Worm (Caenorhabditis elegans) whole organism, early embryonic: ENCODE measurements around the gene pks-1.

Experiments used
- B0310.2 ChIP-seq: sonication (generic microtip); optimal IDR thresholded peaks from 2 replicates; lab custom pipeline; 2016; ENCODE audit warnings: mild to moderate bottlenecking, missing genetic modification characterization, missing compliant biosample characterization
- F13C5.2 ChIP-seq: sonication (generic microtip); optimal IDR thresholded peaks from 2 replicates; lab custom pipeline; 2017; ENCODE audit warnings: mild to moderate bottlenecking, missing genetic modification characterization, inconsistent platforms, missing compliant biosample characterization
- aly-1 ChIP-seq: sonication (generic microtip); optimal IDR thresholded peaks from 2 replicates; lab custom pipeline; 2016; ENCODE audit warnings: missing genetic modification characterization, missing compliant biosample characterization
- ama-1 ChIP-seq: fragments of 150-350 bp; optimal IDR thresholded peaks from 2 replicates; lab custom pipeline; 2014
- ceh-13 ChIP-seq: fragments of 200-800 bp; sonication (Bioruptor generic); optimal IDR thresholded peaks from 2 replicates; lab custom pipeline; 2018; ENCODE audit warnings: mild to moderate bottlenecking, missing genetic modification characterization, missing compliant biosample characterization
- ceh-36 ChIP-seq: sonication (generic microtip); optimal IDR thresholded peaks from 2 replicates; lab custom pipeline; 2016; ENCODE audit warnings: missing genetic modification characterization, inconsistent platforms, missing compliant biosample characterization
- ets-7 ChIP-seq: sonication (generic microtip); optimal IDR thresholded peaks from 2 replicates; lab custom pipeline; 2016; ENCODE audit warnings: missing genotype, missing genetic modification characterization, missing compliant biosample characterization
- flt-1 ChIP-seq: fragments of 200-800 bp; sonication (Bioruptor generic); IDR thresholded peaks from 2 replicates; pipeline ENCODE4 v1.3.6; 2022; ENCODE audit warnings: missing genetic modification characterization, missing compliant biosample characterization
- hmbx-1 ChIP-seq: sonication (generic microtip); optimal IDR thresholded peaks from 2 replicates; lab custom pipeline; 2016; ENCODE audit warnings: mild to moderate bottlenecking, missing genetic modification characterization, missing compliant biosample characterization
- hmg-4 ChIP-seq: fragments of 200-800 bp; sonication (Bioruptor generic); optimal IDR thresholded peaks from 2 replicates; lab custom pipeline; 2018; ENCODE audit warnings: mild to moderate bottlenecking, missing genetic modification characterization, missing compliant biosample characterization
- hnd-1 ChIP-seq: sonication (generic microtip); optimal IDR thresholded peaks from 2 replicates; lab custom pipeline; 2016; ENCODE audit warnings: missing genetic modification characterization, missing compliant biosample characterization
- pes-1 ChIP-seq: fragments of 200-800 bp; sonication (Bioruptor generic); IDR thresholded peaks from 2 replicates; pipeline ENCODE4 v1.3.6; 2022; ENCODE audit warnings: missing genetic modification reagents, missing genetic modification characterization, missing compliant biosample characterization
- scrt-1 ChIP-seq: fragments of 200-800 bp; sonication (Bioruptor generic); IDR thresholded peaks from 2 replicates; pipeline ENCODE4 v1.3.6; 2022; ENCODE audit warnings: missing genetic modification characterization, missing compliant biosample characterization
- sea-1 ChIP-seq: fragments of 200-800 bp; sonication (Bioruptor generic); conservative IDR thresholded peaks from 2 replicates; pipeline ENCODE4 v1.3.6; 2022; ENCODE audit warnings: missing genetic modification characterization, missing compliant biosample characterization
- tbx-11 ChIP-seq: fragments of 200-800 bp; sonication (Bioruptor generic); IDR thresholded peaks from 2 replicates; pipeline ENCODE4 v1.3.6; 2022; ENCODE audit warnings: missing genetic modification characterization, missing compliant biosample characterization
- tbx-37 ChIP-seq: fragments of 200-800 bp; sonication (Bioruptor generic); conservative IDR thresholded peaks from 2 replicates; pipeline ENCODE4 v1.3.6; 2022; ENCODE audit warnings: missing genetic modification reagents, missing genetic modification characterization, missing compliant biosample characterization
- tra-4 ChIP-seq: sonication (generic microtip); optimal IDR thresholded peaks from 2 replicates; lab custom pipeline; 2017; ENCODE audit warnings: missing genetic modification characterization, missing compliant biosample characterization

pks-1 gene

ce11 chrX:5374742-5375141 is 38.9 kb upstream of the pks-1 start, which contains the start of gene sek-4:
Gene sek-4 (plus strand): TSS chrX:5375059.
- TF ChIP-seq hnd-1 (tag; lab: Kevin White, UChicago) (no peak), hmg-4 (GFP tag; lab: Kevin White, UChicago) (no peak), B0310.2 (no peak), ama-1 (no peak), scrt-1 (GFP tag; lab: Robert Waterston, UW) (no peak), sea-1 (no peak), pes-1 (GFP tag; lab: Robert Waterston, UW) (no peak), F13C5.2 (tag; lab: Kevin White, UChicago) (no peak), aly-1 (tag; lab: Kevin White, UChicago) (no peak)

ce11 chrX:5377307-5377706 is 36.3 kb upstream of the pks-1 start, which contains the start of gene sek-5:
Gene sek-5 (plus strand): TSS chrX:5377607.
- no peak for TF ChIP-seq flt-1 (GFP tag; lab: Robert Waterston, UW)
- TF ChIP-seq F13C5.2 (tag; lab: Kevin White, UChicago): no peak
- no peak for TF ChIP-seq tra-4 (tag; lab: Kevin White, UChicago)
- no peak for TF ChIP-seq tbx-37 (GFP tag; lab: Robert Waterston, UW)

ce11 chrX:5382778-5383177 is 30.8 kb upstream of the pks-1 start:
- TF ChIP-seq F13C5.2 (tag; lab: Kevin White, UChicago): no peak
- TF ChIP-seq sea-1: no peak
- no peak for TF ChIP-seq ceh-36
- no peak for TF ChIP-seq hmg-4 (GFP tag; lab: Kevin White, UChicago)
- TF ChIP-seq tra-4 (tag; lab: Kevin White, UChicago): no peak
- TF ChIP-seq B0310.2: no peak
- no peak for TF ChIP-seq ets-7
- no peak for TF ChIP-seq tbx-37 (GFP tag; lab: Robert Waterston, UW)
- TF ChIP-seq aly-1 (tag; lab: Kevin White, UChicago): no peak
- no peak for TF ChIP-seq ama-1
- no peak for TF ChIP-seq hnd-1 (tag; lab: Kevin White, UChicago)

ce11 chrX:5386558-5386957 is 27.1 kb upstream of the pks-1 start, which contains the start of gene kcnl-3:
Gene kcnl-3 (plus strand): TSS chrX:5386858.
- TF ChIP-seq tbx-37 (GFP tag; lab: Robert Waterston, UW) (no peak), ceh-13 (no peak), ets-7 (no peak), pes-1 (GFP tag; lab: Robert Waterston, UW) (no peak), hnd-1 (tag; lab: Kevin White, UChicago) (no peak), aly-1 (tag; lab: Kevin White, UChicago) (no peak), tbx-11 (no peak), sea-1 (no peak), ceh-36 (no peak), hmbx-1 (tag; lab: Kevin White, UChicago) (no peak)

ce11 chrX:5387629-5388028 is 26.0 kb upstream of the pks-1 start:
- TF ChIP-seq pes-1 (GFP tag; lab: Robert Waterston, UW): no peak
- no peak for TF ChIP-seq ets-7
- no peak for TF ChIP-seq hmg-4 (GFP tag; lab: Kevin White, UChicago)
- no peak for TF ChIP-seq ceh-36
- TF ChIP-seq flt-1 (GFP tag; lab: Robert Waterston, UW): no peak

- TF ChIP-seq ama-1 (no peak), hmbx-1 (tag; lab: Kevin White, UChicago) (no peak), B0310.2 (no peak), F13C5.2 (tag; lab: Kevin White, UChicago) (no peak), flt-1 (GFP tag; lab: Robert Waterston, UW) (no peak), scrt-1 (GFP tag; lab: Robert Waterston, UW) (no peak), tbx-11 (no peak), tbx-37 (GFP tag; lab: Robert Waterston, UW) (no peak), pes-1 (GFP tag; lab: Robert Waterston, UW) (no peak)
Observed at ce11 chrX:5397300-5397699, 16.3 kb upstream of the pks-1 start, which contains the start of gene C03F11.2. Gene C03F11.2 (minus strand): TSS chrX:5397400.

ce11 chrX:5400524-5400923 is 13.1 kb upstream of the pks-1 start, which contains the start of gene scav-1:
Gene scav-1 (minus strand): TSS chrX:5400584.
- TF ChIP-seq sea-1: no peak
- no peak for TF ChIP-seq tra-4 (tag; lab: Kevin White, UChicago)
- TF ChIP-seq scrt-1 (GFP tag; lab: Robert Waterston, UW): no peak
- no peak for TF ChIP-seq hnd-1 (tag; lab: Kevin White, UChicago)
- no peak for TF ChIP-seq aly-1 (tag; lab: Kevin White, UChicago)
- no peak for TF ChIP-seq hmg-4 (GFP tag; lab: Kevin White, UChicago)
- no peak for TF ChIP-seq pes-1 (GFP tag; lab: Robert Waterston, UW)
- TF ChIP-seq flt-1 (GFP tag; lab: Robert Waterston, UW): no peak
- no peak for TF ChIP-seq F13C5.2 (tag; lab: Kevin White, UChicago)
- no peak for TF ChIP-seq tbx-11
- no peak for TF ChIP-seq ceh-13
- TF ChIP-seq B0310.2: no peak
- TF ChIP-seq tbx-37 (GFP tag; lab: Robert Waterston, UW): no peak
- TF ChIP-seq ets-7: no peak
- TF ChIP-seq hmbx-1 (tag; lab: Kevin White, UChicago): no peak

- TF ChIP-seq pes-1 (GFP tag; lab: Robert Waterston, UW): no peak
- TF ChIP-seq ceh-36: no peak
- no peak for TF ChIP-seq F13C5.2 (tag; lab: Kevin White, UChicago)
- TF ChIP-seq hmbx-1 (tag; lab: Kevin White, UChicago): no peak
- TF ChIP-seq aly-1 (tag; lab: Kevin White, UChicago): no peak
- no peak for TF ChIP-seq ceh-13
- TF ChIP-seq B0310.2: no peak
- no peak for TF ChIP-seq ama-1
- TF ChIP-seq sea-1: no peak
- no peak for TF ChIP-seq tbx-11
- TF ChIP-seq scrt-1 (GFP tag; lab: Robert Waterston, UW): no peak
Observed at ce11 chrX:5406345-5406744, 7.3 kb upstream of the pks-1 start, which contains the start of gene C03F11.4. Gene C03F11.4 (minus strand): TSS chrX:5406445.
